Worm (Caenorhabditis elegans) whole organism, L2 larva: ENCODE results near the gene fbxb-115.

Source experiments
- C34F6.9 ChIP-seq: fragments of 150-350 bp; optimal IDR thresholded peaks from 2 replicates; lab custom pipeline; 2014; ENCODE audit warnings: missing biosample characterization, missing genetic modification characterization
- F13H6.1 ChIP-seq: sonication (generic microtip); optimal IDR thresholded peaks from 2 replicates; lab custom pipeline; 2016; ENCODE audit warnings: missing genetic modification characterization, missing compliant biosample characterization
- Y55F3AM.14 ChIP-seq: fragments of 200-800 bp; sonication (Bioruptor generic); optimal IDR thresholded peaks from 2 replicates; lab custom pipeline; 2018; ENCODE audit warnings: mild to moderate bottlenecking, missing genetic modification characterization, missing compliant biosample characterization
- aly-2 ChIP-seq: fragments of 150-350 bp; optimal IDR thresholded peaks from 2 replicates; lab custom pipeline; 2014; ENCODE audit warnings: missing biosample characterization, missing genetic modification characterization
- ama-1 ChIP-seq: fragments of 150-350 bp; optimal IDR thresholded peaks from 2 replicates; lab custom pipeline; 2018; ENCODE audit warnings: inconsistent platforms
- blmp-1 ChIP-seq: sonication (generic microtip); optimal IDR thresholded peaks from 2 replicates; lab custom pipeline; 2017; ENCODE audit warnings: missing genetic modification characterization, mild to moderate bottlenecking, missing compliant biosample characterization, antibody characterized with exemption, moderate library complexity; ENCODE audit not compliant: insufficient read depth
- ceh-16 ChIP-seq: fragments of 150-350 bp; optimal IDR thresholded peaks from 2 replicates; lab custom pipeline; 2014; ENCODE audit warnings: missing biosample characterization, missing genetic modification characterization
- ceh-82 ChIP-seq: fragments of 150-350 bp; optimal IDR thresholded peaks from 2 replicates; lab custom pipeline; 2014; ENCODE audit warnings: missing biosample characterization, missing genetic modification characterization
- crh-2 ChIP-seq: sonication (generic microtip); optimal IDR thresholded peaks from 2 replicates; lab custom pipeline; 2017; ENCODE audit warnings: missing biosample characterization, missing genetic modification characterization
- egl-27 ChIP-seq: sonication (generic microtip); optimal IDR thresholded peaks from 3 replicates; lab custom pipeline; 2017; ENCODE audit warnings: missing biosample characterization, missing genetic modification reagents, missing genetic modification characterization
- elt-1 ChIP-seq: fragments of 150-350 bp; optimal IDR thresholded peaks from 2 replicates; lab custom pipeline; 2014; ENCODE audit warnings: missing biosample characterization, missing genetic modification characterization
- elt-3 ChIP-seq: sonication (generic microtip); optimal IDR thresholded peaks from 2 replicates; lab custom pipeline; 2017; ENCODE audit warnings: missing biosample characterization, missing genetic modification characterization
- fos-1 ChIP-seq: fragments of 150-350 bp; optimal IDR thresholded peaks from 2 replicates; lab custom pipeline; 2014; ENCODE audit warnings: missing biosample characterization, missing genetic modification characterization
- gmeb-1 ChIP-seq: fragments of 150-350 bp; optimal IDR thresholded peaks from 2 replicates; lab custom pipeline; 2014; ENCODE audit warnings: missing biosample characterization, missing genetic modification characterization
- lin-11 ChIP-seq: fragments of 150-350 bp; sonication (generic microtip); optimal IDR thresholded peaks from 2 replicates; lab custom pipeline; 2014; ENCODE audit warnings: missing biosample characterization, missing genetic modification characterization, inconsistent platforms, mixed read lengths
- lin-13 ChIP-seq: fragments of 150-350 bp; optimal IDR thresholded peaks from 2 replicates; lab custom pipeline; 2014; ENCODE audit warnings: missing biosample characterization, missing genetic modification reagents, missing genetic modification characterization
- lin-39 ChIP-seq: fragments of 150-350 bp; optimal IDR thresholded peaks from 2 replicates; lab custom pipeline; 2014; ENCODE audit warnings: missing biosample characterization, missing genetic modification reagents, missing genetic modification characterization
- lsy-2 ChIP-seq, 2 experiments: fragments of 150-350 bp in 1 of 2; sonication (generic microtip) in 1 of 2; optimal IDR thresholded peaks; 2 replicates each; lab custom pipeline; 2014 to 2017; ENCODE audit warnings: missing biosample characterization in 2 of 2, missing genetic modification characterization in 2 of 2
- mab-5 ChIP-seq: fragments of 150-350 bp; optimal IDR thresholded peaks from 2 replicates; lab custom pipeline; 2014; ENCODE audit warnings: missing biosample characterization, missing genetic modification characterization
- mbf-1 ChIP-seq: sonication (generic microtip); optimal IDR thresholded peaks from 2 replicates; lab custom pipeline; 2017; ENCODE audit warnings: missing biosample characterization, missing genetic modification characterization
- nhr-10 ChIP-seq: sonication (generic microtip); optimal IDR thresholded peaks from 2 replicates; lab custom pipeline; 2017; ENCODE audit warnings: missing biosample characterization, missing genetic modification characterization
- nhr-129 ChIP-seq: fragments of 150-350 bp; optimal IDR thresholded peaks from 2 replicates; lab custom pipeline; 2014; ENCODE audit warnings: missing biosample characterization, missing genetic modification characterization
- nhr-21 ChIP-seq: fragments of 150-350 bp; optimal IDR thresholded peaks from 2 replicates; lab custom pipeline; 2014; ENCODE audit warnings: missing biosample characterization, missing genetic modification characterization
- nhr-237 ChIP-seq: fragments of 150-350 bp; optimal IDR thresholded peaks from 2 replicates; lab custom pipeline; 2014; ENCODE audit warnings: missing biosample characterization, missing genetic modification characterization
- nhr-25 ChIP-seq: fragments of 150-350 bp; sonication (generic microtip); optimal IDR thresholded peaks from 3 replicates; lab custom pipeline; 2014; ENCODE audit warnings: missing biosample characterization, missing genetic modification characterization
- nhr-6 ChIP-seq: fragments of 150-350 bp; optimal IDR thresholded peaks from 2 replicates; lab custom pipeline; 2014; ENCODE audit warnings: missing biosample characterization, missing genetic modification characterization
- nhr-77 ChIP-seq: fragments of 150-350 bp; optimal IDR thresholded peaks from 2 replicates; lab custom pipeline; 2014; ENCODE audit warnings: missing biosample characterization, missing genetic modification characterization
- peb-1 ChIP-seq: fragments of 150-350 bp; optimal IDR thresholded peaks from 2 replicates; lab custom pipeline; 2014; ENCODE audit warnings: missing biosample characterization, missing genetic modification characterization
- skn-1 ChIP-seq: sonication (generic microtip); optimal IDR thresholded peaks from 2 replicates; lab custom pipeline; 2017; ENCODE audit warnings: missing biosample characterization, missing genetic modification characterization
- sma-3 ChIP-seq: sonication (generic microtip); optimal IDR thresholded peaks from 2 replicates; lab custom pipeline; 2016; ENCODE audit warnings: missing genetic modification reagents, missing genetic modification characterization, missing compliant biosample characterization
- sma-9 ChIP-seq, 2 experiments: fragments of 150-350 bp in 1 of 2; sonication (generic microtip) in 1 of 2; optimal IDR thresholded peaks; 2 replicates each; lab custom pipeline; 2014 to 2016; ENCODE audit warnings: missing genetic modification characterization in 2 of 2, mild to moderate bottlenecking in 1 of 2, missing biosample characterization in 1 of 2, missing compliant biosample characterization in 1 of 2, missing genetic modification reagents in 1 of 2, moderate library complexity in 1 of 2
- snpc-4 ChIP-seq: fragments of 150-350 bp; optimal IDR thresholded peaks from 2 replicates; lab custom pipeline; 2014; ENCODE audit warnings: missing biosample characterization, missing genetic modification characterization
- unc-62 ChIP-seq: fragments of 150-350 bp; optimal IDR thresholded peaks from 2 replicates; lab custom pipeline; 2014; ENCODE audit warnings: missing biosample characterization, missing genetic modification reagents, missing genetic modification characterization
- zag-1 ChIP-seq: fragments of 150-350 bp; optimal IDR thresholded peaks from 2 replicates; lab custom pipeline; 2014; ENCODE audit warnings: missing biosample characterization, missing genetic modification characterization
- ztf-1 ChIP-seq: fragments of 200-800 bp; sonication (Bioruptor generic); conservative IDR thresholded peaks from 2 replicates; pipeline ENCODE4 v1.3.6; 2022; ENCODE audit warnings: missing genetic modification characterization, missing compliant biosample characterization
- ztf-11 ChIP-seq: sonication (generic microtip); optimal IDR thresholded peaks from 2 replicates; lab custom pipeline; 2017; ENCODE audit warnings: missing biosample characterization, missing genetic modification characterization
- ztf-4 ChIP-seq: fragments of 150-350 bp; optimal IDR thresholded peaks from 2 replicates; lab custom pipeline; 2014; ENCODE audit warnings: missing biosample characterization, missing genetic modification characterization

fbxb-115 gene

ce11 chrV:19259403-19259802, 19.4 kb upstream of the fbxb-115 start:
- TF ChIP-seq peb-1 (tag; lab: Kevin White, UChicago) (no peak), ztf-11 (tag; lab: Kevin White, UChicago) (no peak), zag-1 (no peak), ama-1 (lab: Kevin White, UChicago) (no peak), lin-11 (no peak), ceh-82 (tag; lab: Kevin White, UChicago) (no peak), Y55F3AM.14 (no peak), ztf-1 (GFP tag; lab: Robert Waterston, UW) (no peak), elt-3 (no peak), skn-1 (tag; lab: Kevin White, UChicago) (no peak), lsy-2 (tag; optimal IDR thresholded peaks at IDR 0.05; lab: Kevin White, UChicago) (no peak), F13H6.1 (tag; lab: Kevin White, UChicago) (no peak), nhr-10 (tag; lab: Kevin White, UChicago) (no peak), elt-1 (tag; lab: Kevin White, UChicago) (no peak), ceh-16 (tag; lab: Kevin White, UChicago) (no peak)
- TF ChIP-seq, all 48 proteins: peak for 0

ce11 chrV:19257653-19258052, 17.6 kb upstream of the fbxb-115 start, which contains the start of gene F21D9.3:
TSS of gene F21D9.3 (minus strand) at chrV:19257753.
- TF ChIP-seq nhr-25 (tag; lab: Kevin White, UChicago) (no peak), mab-5 (tag; lab: Kevin White, UChicago) (no peak), elt-1 (tag; lab: Kevin White, UChicago) (no peak), nhr-77 (no peak), nhr-6 (tag; lab: Kevin White, UChicago) (no peak), ztf-1 (GFP tag; lab: Robert Waterston, UW) (no peak), egl-27 (no peak), zag-1 (no peak), ama-1 (lab: Kevin White, UChicago) (no peak), ztf-11 (tag; lab: Kevin White, UChicago) (no peak), sma-3 (GFP tag; lab: Kevin White, UChicago) (no peak), fos-1 (tag; lab: Kevin White, UChicago) (no peak), peb-1 (tag; lab: Kevin White, UChicago) (no peak), ztf-4 (tag; lab: Kevin White, UChicago) (no peak)
- TF ChIP-seq, all 48 proteins: peak for 0

- TF ChIP-seq unc-62 (GFP tag; lab: Kevin White, UChicago) = no peak
- TF ChIP-seq nhr-21 (tag; lab: Kevin White, UChicago) = no peak
- no peak for TF ChIP-seq snpc-4 (tag; lab: Kevin White, UChicago)
- no peak for TF ChIP-seq mbf-1 (tag; lab: Kevin White, UChicago)
- no peak for TF ChIP-seq elt-3
- no peak for TF ChIP-seq elt-1 (tag; lab: Kevin White, UChicago)
- TF ChIP-seq crh-2 (tag; lab: Kevin White, UChicago) = no peak
- no peak for TF ChIP-seq aly-2 (tag; lab: Kevin White, UChicago)
- no peak for TF ChIP-seq nhr-6 (tag; lab: Kevin White, UChicago)
- no peak for TF ChIP-seq ztf-4 (tag; lab: Kevin White, UChicago)
- no peak for TF ChIP-seq sma-9 (GFP tag; optimal IDR thresholded peaks at IDR 0.05; lab: Kevin White, UChicago)
- TF ChIP-seq sma-9 (tag; optimal IDR thresholded peaks at IDR 0.05; lab: Kevin White, UChicago) = no peak
- no peak for TF ChIP-seq lin-39 (tag; lab: Kevin White, UChicago)
- no peak for TF ChIP-seq F13H6.1 (tag; lab: Kevin White, UChicago)
- TF ChIP-seq peb-1 (tag; lab: Kevin White, UChicago) = no peak
- TF ChIP-seq C34F6.9 = no peak
These were observed 13.5 kb upstream of the fbxb-115 start, which contains the start of gene F21D9.4 for ce11 chrV:19253520-19253919. TSS of gene F21D9.4 (plus strand) at chrV:19253820.

- no peak for TF ChIP-seq mbf-1 (tag; lab: Kevin White, UChicago)
- no peak for TF ChIP-seq F13H6.1 (tag; lab: Kevin White, UChicago)
- TF ChIP-seq nhr-129 = no peak
- TF ChIP-seq nhr-21 (tag; lab: Kevin White, UChicago) = no peak
- no peak for TF ChIP-seq ceh-82 (tag; lab: Kevin White, UChicago)
- TF ChIP-seq fos-1 (tag; lab: Kevin White, UChicago) = no peak
- TF ChIP-seq crh-2 (tag; lab: Kevin White, UChicago) = no peak
- TF ChIP-seq aly-2 (tag; lab: Kevin White, UChicago) = no peak
- no peak for TF ChIP-seq lin-13 (GFP tag; lab: Kevin White, UChicago)
- TF ChIP-seq nhr-77 = no peak
- TF ChIP-seq nhr-237 = no peak
- TF ChIP-seq nhr-6 (tag; lab: Kevin White, UChicago) = no peak
- no peak for TF ChIP-seq snpc-4 (tag; lab: Kevin White, UChicago)
- TF ChIP-seq zag-1 = no peak
- TF ChIP-seq gmeb-1 (tag; lab: Kevin White, UChicago) = no peak
- TF ChIP-seq egl-27 = no peak
- no peak for TF ChIP-seq ceh-16 (tag; lab: Kevin White, UChicago)
- no peak for TF ChIP-seq ztf-4 (tag; lab: Kevin White, UChicago)
- TF ChIP-seq blmp-1 (tag; lab: Kevin White, UChicago) = no peak
These were observed 11.8 kb upstream of the fbxb-115 start, which contains the start of gene F21D9.11 for ce11 chrV:19251844-19252243. TSS of gene F21D9.11 (plus strand) at chrV:19252144.
